Worm (Caenorhabditis elegans) whole organism, L4 larva: ENCODE data around the gene H35N09.1.
A peak's percentile ranks its signal among the peaks of the same experiment; 100 is the strongest.

Source experiments
- T20F7.1 ChIP-seq: fragments of 200-800 bp; sonication (Bioruptor generic); optimal IDR thresholded peaks from 2 replicates; lab custom pipeline; 2018; ENCODE audit warnings: mild to moderate bottlenecking, missing genetic modification characterization, missing compliant biosample characterization
- Y5F2A.4 ChIP-seq: fragments of 200-800 bp; sonication (Bioruptor generic); optimal IDR thresholded peaks from 2 replicates; lab custom pipeline; 2018; ENCODE audit warnings: mild to moderate bottlenecking, missing genetic modification characterization, missing compliant biosample characterization
- ZK337.2 ChIP-seq: fragments of 200-800 bp; sonication (Bioruptor generic); IDR thresholded peaks from 2 replicates; pipeline ENCODE4 v1.3.6; 2022; ENCODE audit warnings: missing genetic modification reagents, missing genetic modification characterization, missing compliant biosample characterization
- aha-1 ChIP-seq: fragments of 150-350 bp; peaks from one replicate; lab custom pipeline; 2014; ENCODE audit warnings: missing biosample characterization, missing genetic modification characterization
- ceh-20 ChIP-seq: fragments of 200-800 bp; sonication (Bioruptor generic); IDR thresholded peaks from 2 replicates; pipeline ENCODE4 v1.3.6; 2022; ENCODE audit warnings: missing genetic modification reagents, missing genetic modification characterization, missing compliant biosample characterization
- daf-16 ChIP-seq, 3 experiments: sonication (generic microtip); optimal IDR thresholded peaks; 2 replicates each; lab custom pipeline; 2016 to 2017; ENCODE audit warnings: missing genetic modification characterization in 3 of 3, missing genetic modification reagents in 3 of 3, mild to moderate bottlenecking in 2 of 3, missing compliant biosample characterization in 2 of 3, missing biosample characterization in 1 of 3, moderate library complexity in 1 of 3
- daf-19 ChIP-seq: fragments of 200-800 bp; sonication (Bioruptor generic); conservative IDR thresholded peaks from 2 replicates; pipeline ENCODE4 v1.3.6; 2022; ENCODE audit warnings: missing genetic modification characterization, missing compliant biosample characterization
- dmd-6 ChIP-seq: fragments of 200-800 bp; sonication (Bioruptor generic); IDR thresholded peaks from 2 replicates; pipeline ENCODE4 v1.3.6; 2022; ENCODE audit warnings: missing genetic modification reagents, missing genetic modification characterization, missing compliant biosample characterization
- dmd-9 ChIP-seq: fragments of 200-800 bp; sonication (Bioruptor generic); IDR thresholded peaks from 2 replicates; pipeline ENCODE4 v1.3.6; 2022; ENCODE audit warnings: missing genetic modification reagents, missing genetic modification characterization, missing compliant biosample characterization
- dve-1 ChIP-seq: sonication (generic microtip); optimal IDR thresholded peaks from 2 replicates; lab custom pipeline; 2017; ENCODE audit warnings: antibody characterized with exemption, mild to moderate bottlenecking, missing genetic modification characterization, missing compliant biosample characterization; ENCODE audit not compliant: insufficient read depth
- egl-43 ChIP-seq: fragments of 200-800 bp; sonication (Bioruptor generic); IDR thresholded peaks from 2 replicates; pipeline ENCODE4 v1.3.6; 2022; ENCODE audit warnings: missing genetic modification reagents, missing genetic modification characterization, missing compliant biosample characterization
- gei-8 ChIP-seq: fragments of 200-800 bp; sonication (Bioruptor generic); optimal IDR thresholded peaks from 2 replicates; lab custom pipeline; 2018; ENCODE audit warnings: mild to moderate bottlenecking, missing genetic modification characterization, missing compliant biosample characterization
- hlh-11 ChIP-seq: fragments of 200-800 bp; sonication (Bioruptor generic); optimal IDR thresholded peaks from 2 replicates; lab custom pipeline; 2018; ENCODE audit warnings: mild to moderate bottlenecking, missing genetic modification characterization, missing compliant biosample characterization
- hlh-30 ChIP-seq: sonication (generic microtip); optimal IDR thresholded peaks from 2 replicates; lab custom pipeline; 2017; ENCODE audit warnings: antibody characterized with exemption, mild to moderate bottlenecking, missing genetic modification characterization, missing compliant biosample characterization; ENCODE audit not compliant: insufficient read depth
- lin-1 ChIP-seq: fragments of 200-800 bp; sonication (Bioruptor generic); IDR thresholded peaks from 2 replicates; pipeline ENCODE4 v1.3.6; 2022; ENCODE audit warnings: missing genetic modification reagents, missing genetic modification characterization, missing compliant biosample characterization
- lsy-2 ChIP-seq, 2 experiments: fragments of 150-350 bp in 1 of 2; sonication (generic microtip) in 1 of 2; optimal IDR thresholded peaks; 2 replicates each; lab custom pipeline; 2014 to 2017; ENCODE audit warnings: missing biosample characterization in 2 of 2, missing genetic modification characterization in 2 of 2
- mdl-1 ChIP-seq, 2 experiments: fragments of 150-350 bp in 1 of 2; sonication (generic microtip) in 1 of 2; optimal IDR thresholded peaks; 2 replicates each; lab custom pipeline; 2014 to 2017; ENCODE audit warnings: missing biosample characterization in 2 of 2, missing genetic modification characterization in 2 of 2
- mep-1 ChIP-seq: fragments of 150-350 bp; sonication (generic microtip); optimal IDR thresholded peaks from 3 replicates; lab custom pipeline; 2014; ENCODE audit warnings: missing biosample characterization, missing genetic modification characterization
- mxl-3 ChIP-seq: fragments of 200-800 bp; sonication (Bioruptor generic); optimal IDR thresholded peaks from 2 replicates; lab custom pipeline; 2018; ENCODE audit warnings: mild to moderate bottlenecking, missing genetic modification characterization, missing compliant biosample characterization
- nhr-10 ChIP-seq: fragments of 150-350 bp; optimal IDR thresholded peaks from 2 replicates; lab custom pipeline; 2014; ENCODE audit warnings: missing biosample characterization, missing genetic modification characterization
- nhr-102 ChIP-seq: sonication (generic microtip); optimal IDR thresholded peaks from 2 replicates; lab custom pipeline; 2016; ENCODE audit warnings: mild to moderate bottlenecking, missing genetic modification characterization, moderate library complexity, missing compliant biosample characterization
- nhr-11 ChIP-seq: fragments of 150-350 bp; optimal IDR thresholded peaks from 2 replicates; lab custom pipeline; 2014; ENCODE audit warnings: missing biosample characterization, missing genetic modification characterization
- nhr-28 ChIP-seq: fragments of 150-350 bp; optimal IDR thresholded peaks from 2 replicates; lab custom pipeline; 2014; ENCODE audit warnings: missing biosample characterization, missing genetic modification characterization
- nhr-48 ChIP-seq: sonication (generic microtip); optimal IDR thresholded peaks from 2 replicates; lab custom pipeline; 2016; ENCODE audit warnings: mild to moderate bottlenecking, missing genetic modification characterization, missing compliant biosample characterization
- nhr-77 ChIP-seq: fragments of 150-350 bp; optimal IDR thresholded peaks from 2 replicates; lab custom pipeline; 2014; ENCODE audit warnings: missing biosample characterization, missing genetic modification characterization
- pha-4 ChIP-seq, 2 experiments: fragments of 150-350 bp in 1 of 2; fragments of 200-800 bp in 1 of 2; sonication (Bioruptor generic) in 1 of 2; IDR thresholded peaks in 1 of 2; optimal IDR thresholded peaks in 1 of 2; 2 replicates each; pipeline versions ENCODE4 v1.3.6 to Lab custom; 2014 to 2022; ENCODE audit warnings: missing genetic modification characterization in 2 of 2, missing genetic modification reagents in 2 of 2, missing biosample characterization in 1 of 2, missing compliant biosample characterization in 1 of 2
- php-3 ChIP-seq: fragments of 200-800 bp; sonication (Bioruptor generic); IDR thresholded peaks from 2 replicates; pipeline ENCODE4 v1.3.6; 2022; ENCODE audit warnings: missing genetic modification reagents, missing genetic modification characterization, missing compliant biosample characterization
- pqm-1 ChIP-seq: sonication (generic microtip); optimal IDR thresholded peaks from 2 replicates; lab custom pipeline; 2017; ENCODE audit warnings: missing biosample characterization, missing genetic modification characterization
- tra-1 ChIP-seq: fragments of 200-800 bp; sonication (Bioruptor generic); IDR thresholded peaks from 2 replicates; pipeline ENCODE4 v1.3.6; 2022; ENCODE audit warnings: missing genetic modification reagents, missing genetic modification characterization, missing compliant biosample characterization
- unc-62 ChIP-seq, 3 experiments: fragments of 150-350 bp in 1 of 3; sonication (generic microtip); optimal IDR thresholded peaks in 2 of 3; peaks in 1 of 3; 1 replicate in 1 of 3; 2 replicates in 2 of 3; lab custom pipeline; 2014 to 2017; ENCODE audit warnings: missing biosample characterization in 3 of 3, missing genetic modification characterization in 3 of 3, missing genetic modification reagents in 3 of 3, missing genotype in 1 of 3
- zip-11 ChIP-seq: fragments of 200-800 bp; sonication (Bioruptor generic); IDR thresholded peaks from 2 replicates; pipeline ENCODE4 v1.3.6; 2022; ENCODE audit warnings: missing genetic modification characterization, missing compliant biosample characterization

H35N09.1 gene

ce11 chrX:8565810-8566416, 39.2 kb upstream of the H35N09.1 start (continued):
- TF ChIP-seq hlh-11 (tag; lab: Kevin White, UChicago) (peak; percentile 57), lsy-2 (tag; optimal IDR thresholded peaks at IDR 0.05; lab: Kevin White, UChicago) (peak in 1 of 2 experiments; percentile 14), gei-8 (GFP tag; lab: Kevin White, UChicago) (no peak)

- TF ChIP-seq aha-1 (tag; lab: Kevin White, UChicago) (peak; percentile 90), mep-1 (no peak), ZK337.2 (no peak), hlh-11 (tag; lab: Kevin White, UChicago) (no peak), nhr-48 (tag; lab: Kevin White, UChicago) (no peak), egl-43 (no peak), nhr-11 (tag; lab: Kevin White, UChicago) (peak; percentile 4)
- TF ChIP-seq, all 104 proteins: peak for 2
Measured at ce11 chrX:8566521-8567032, 38.6 kb upstream of the H35N09.1 start.

DNA sequence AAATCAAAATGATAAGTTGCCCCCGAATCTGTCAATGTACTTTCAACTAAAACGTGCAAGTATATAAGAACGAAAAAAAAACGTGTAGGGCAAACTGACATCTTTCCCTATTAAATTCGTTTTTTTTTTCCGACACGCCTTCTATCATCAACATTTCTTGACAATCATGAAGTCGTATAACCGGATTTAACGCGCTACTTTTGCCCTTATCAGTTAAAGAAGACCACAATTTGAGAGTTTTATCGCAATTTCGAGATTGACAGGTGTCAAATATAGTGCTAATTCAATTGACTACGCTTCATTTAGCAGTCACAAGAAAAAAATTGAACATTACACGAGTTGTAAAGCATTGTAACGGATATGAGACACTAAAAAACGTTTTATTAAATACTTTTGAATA, 38.0 kb upstream of the H35N09.1 start:
- TF ChIP-seq dmd-6, result peak; percentile 96
- peak in 1 of 2 experiments; percentile 41 for TF ChIP-seq lsy-2 (tag; optimal IDR thresholded peaks at IDR 0.05; lab: Kevin White, UChicago)
- TF ChIP-seq php-3 (GFP tag; lab: Robert Waterston, UW), result peak; percentile 95
- TF ChIP-seq tra-1, result peak; percentile 100
- TF ChIP-seq hlh-30, result peak; percentile 38
- peak; percentile 89 for TF ChIP-seq nhr-28 (tag; lab: Kevin White, UChicago)
- peak; percentile 83 for TF ChIP-seq hlh-11 (tag; lab: Kevin White, UChicago)
- TF ChIP-seq pha-4 (GFP tag; IDR thresholded peaks at IDR 0.05; lab: Robert Waterston, UW), result no peak
- TF ChIP-seq pha-4 (tag; optimal IDR thresholded peaks at IDR 0.05; lab: Kevin White, UChicago), result no peak
- peak; percentile 80 to 81 for TF ChIP-seq unc-62 (GFP tag; optimal IDR thresholded peaks at IDR 0.05 in 1 of 2; lab: Kevin White, UChicago)
- TF ChIP-seq unc-62 (tag; optimal IDR thresholded peaks at IDR 0.05; lab: Kevin White, UChicago), result no peak
- no peak for TF ChIP-seq zip-11 (GFP tag; lab: Robert Waterston, UW)
- no peak for TF ChIP-seq Y5F2A.4 (GFP tag; lab: Kevin White, UChicago)
- TF ChIP-seq nhr-102 (tag; lab: Kevin White, UChicago), result peak; percentile 22
- TF ChIP-seq nhr-77 (tag; lab: Kevin White, UChicago), result peak; percentile 68
- peak in 1 of 2 experiments; percentile 54 for TF ChIP-seq mdl-1 (tag; optimal IDR thresholded peaks at IDR 0.05; lab: Kevin White, UChicago)
- peak; percentile 93 for TF ChIP-seq dve-1 (tag; lab: Kevin White, UChicago)
- TF ChIP-seq daf-16 (GFP tag; optimal IDR thresholded peaks at IDR 0.05; lab: Kevin White, UChicago), result peak in 1 of 2 experiments; percentile 50
- TF ChIP-seq daf-16 (tag; optimal IDR thresholded peaks at IDR 0.05; lab: Kevin White, UChicago), result peak; percentile 62
- TF ChIP-seq lin-1 (GFP tag; lab: Robert Waterston, UW), result peak; percentile 89
- no peak for TF ChIP-seq nhr-10 (tag; lab: Kevin White, UChicago)
- peak; percentile 60 for TF ChIP-seq mxl-3 (GFP tag; lab: Kevin White, UChicago)
- peak; percentile 85 for TF ChIP-seq pqm-1 (tag; lab: Kevin White, UChicago)
- TF ChIP-seq daf-19 (GFP tag; lab: Robert Waterston, UW), result no peak
- TF ChIP-seq ceh-20, result peak; percentile 63; the same call in 1 of the 2 replicates
- TF ChIP-seq T20F7.1 (GFP tag; lab: Kevin White, UChicago), result peak; percentile 26
- TF ChIP-seq, all 104 proteins: peak for 18

DNA sequence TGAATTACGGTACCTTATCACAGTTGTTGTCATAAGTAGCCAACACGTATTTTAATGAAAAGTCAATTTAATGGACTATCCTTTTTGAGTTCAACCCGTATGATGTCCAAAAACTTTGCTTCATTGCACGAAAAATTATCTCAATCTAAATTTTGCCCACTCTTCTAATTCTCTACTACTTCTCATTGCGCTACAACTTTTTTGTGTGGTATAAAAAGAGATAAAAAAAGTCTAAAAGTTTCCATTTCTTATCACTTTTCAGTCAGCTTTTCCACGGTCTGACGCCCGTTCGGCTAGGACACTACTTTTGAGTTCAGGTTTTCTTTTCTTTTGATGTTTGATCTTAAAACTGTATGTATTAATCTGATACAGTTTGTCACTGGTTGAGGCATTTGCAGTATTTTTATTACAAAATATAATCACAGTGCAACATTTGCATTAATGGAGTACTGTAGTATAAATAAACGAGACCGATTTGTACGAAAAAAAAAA, 37.3 kb upstream of the H35N09.1 start:
- TF ChIP-seq T20F7.1 (GFP tag; lab: Kevin White, UChicago) (no peak), dmd-9 (GFP tag; lab: Robert Waterston, UW) (no peak), daf-16 (GFP tag; optimal IDR thresholded peaks at IDR 0.05; lab: Kevin White, UChicago) (no peak), daf-16 (tag; optimal IDR thresholded peaks at IDR 0.05; lab: Kevin White, UChicago) (peak; percentile 7), aha-1 (tag; lab: Kevin White, UChicago) (peak; percentile 98), nhr-10 (tag; lab: Kevin White, UChicago) (no peak), dve-1 (tag; lab: Kevin White, UChicago) (peak; percentile 21), pqm-1 (tag; lab: Kevin White, UChicago) (peak; percentile 32)
